Fruit fly (Drosophila melanogaster) whole organism, pupa: ENCODE measurements around the gene AANATL3.

Experiments used
- CG13204 ChIP-seq: fragments of 200-800 bp; sonication (Bioruptor generic); optimal IDR thresholded peaks from 2 replicates; lab custom pipeline; 2018; ENCODE audit warnings: missing biosample characterization, mild to moderate bottlenecking, missing genetic modification characterization, moderate library complexity
- CG14655 ChIP-seq: fragments of 200-800 bp; sonication (Bioruptor generic); optimal IDR thresholded peaks from 3 replicates; lab custom pipeline; 2017; ENCODE audit warnings: mild to moderate bottlenecking, missing biosample characterization, missing genetic modification reagents, missing genetic modification characterization
- CG15710 ChIP-seq: fragments of 200-800 bp; sonication (Bioruptor generic); optimal IDR thresholded peaks from 2 replicates; lab custom pipeline; 2018; ENCODE audit warnings: missing biosample characterization, mild to moderate bottlenecking, missing genetic modification characterization, moderate library complexity
- CG17806 ChIP-seq: fragments of 200-800 bp; sonication (Bioruptor generic); optimal IDR thresholded peaks from 2 replicates; lab custom pipeline; 2018; ENCODE audit warnings: missing biosample characterization, mild to moderate bottlenecking, missing genetic modification characterization, moderate library complexity
- CG8301 ChIP-seq: fragments of 200-800 bp; sonication (Bioruptor generic); optimal IDR thresholded peaks from 2 replicates; lab custom pipeline; 2018; ENCODE audit warnings: missing biosample characterization, mild to moderate bottlenecking, missing genetic modification characterization
- CG9948 ChIP-seq: fragments of 200-800 bp; sonication (Bioruptor generic); optimal IDR thresholded peaks from 2 replicates; lab custom pipeline; 2018; ENCODE audit warnings: missing biosample characterization, mild to moderate bottlenecking, missing genetic modification characterization, moderate library complexity
- EcR ChIP-seq: fragments of 200-800 bp; sonication (Bioruptor generic); optimal IDR thresholded peaks from 3 replicates; lab custom pipeline; 2019; ENCODE audit warnings: missing biosample characterization, missing genetic modification characterization, mild to moderate bottlenecking, moderate library complexity, missing genetic modification reagents
- Pif1B ChIP-seq: fragments of 200-800 bp; sonication (Bioruptor generic); optimal IDR thresholded peaks from 3 replicates; lab custom pipeline; 2016; ENCODE audit warnings: missing biosample characterization, missing genetic modification characterization
- Snoo ChIP-seq: fragments of 200-800 bp; sonication (Bioruptor generic); optimal IDR thresholded peaks from 3 replicates; lab custom pipeline; 2017; ENCODE audit warnings: missing biosample characterization, mild to moderate bottlenecking, missing genetic modification characterization, inconsistent platforms

DNA sequence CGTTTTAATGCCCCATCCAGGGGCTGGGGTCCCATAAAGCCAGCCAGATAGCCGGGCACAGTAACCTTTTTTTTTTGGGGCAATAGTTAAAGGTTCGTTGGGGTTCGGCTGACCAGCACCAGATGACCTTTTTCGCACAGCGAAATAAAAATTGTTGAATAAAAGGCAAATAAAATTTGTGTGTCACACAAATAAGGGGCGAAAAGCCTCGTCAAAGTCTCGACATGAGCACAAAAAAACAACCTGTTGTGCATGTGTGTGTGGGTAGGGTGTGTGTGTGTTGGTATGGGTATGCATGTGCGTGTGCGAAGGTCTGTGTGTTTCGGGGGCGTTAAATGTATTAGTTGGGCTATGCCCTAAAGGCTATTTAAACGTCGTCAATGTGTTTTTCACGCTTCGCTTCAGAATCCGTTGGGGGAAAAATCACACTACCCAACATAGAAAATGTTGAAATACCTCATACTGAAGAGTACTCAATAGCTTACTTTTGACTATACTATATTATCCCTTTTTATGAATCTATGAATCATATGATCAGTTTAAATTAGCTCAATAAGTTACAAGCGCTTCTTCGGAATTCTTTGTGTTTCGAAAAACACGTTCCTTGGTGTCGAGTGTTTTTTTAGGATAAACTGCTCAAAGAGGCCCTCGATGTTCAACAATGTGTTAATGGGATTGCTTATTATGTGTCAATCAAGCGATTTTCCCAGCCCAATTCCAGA is 25.7 kb upstream of the AANATL3 start:
- TF ChIP-seq CG14655: no peak
- TF ChIP-seq CG17806: no peak
- TF ChIP-seq CG9948 (tag; lab: Kevin White, UChicago): no peak
- TF ChIP-seq Pif1B (GFP tag; lab: Kevin White, UChicago): no peak
- no peak for TF ChIP-seq Snoo (tag; lab: Kevin White, UChicago)
- no peak for TF ChIP-seq EcR (GFP tag; lab: Kevin White, UChicago)
- no peak for TF ChIP-seq CG8301 (tag; lab: Kevin White, UChicago)
- TF ChIP-seq CG15710 (tag; lab: Kevin White, UChicago): no peak
- no peak for TF ChIP-seq CG13204
